Fruit fly (Drosophila melanogaster) ovary, adult (tissue): ENCODE data around the gene CG17361.

Experiments used
- CG17801 ChIP-seq: fragments of 200-800 bp; optimal IDR thresholded peaks from 2 replicates; lab custom pipeline; 2019; ENCODE audit warnings: missing biosample characterization, mild to moderate bottlenecking, missing genetic modification characterization, moderate library complexity; ENCODE audit not compliant: partially characterized antibody

Gene CG17361

dm6 chr3L:13996992-13997391 lies at the start of gene CG17361:
Gene CG17361, plus strand, starts transcription at chr3L:13997191.
- TF ChIP-seq CG17801 (GFP tag; lab: Kevin White, UChicago) = no peak

dm6 chr3L:13949440-13950066 lies 47.4 kb upstream of the CG17361 start:
- TF ChIP-seq CG17801 (GFP tag; lab: Kevin White, UChicago) = no peak

DNA sequence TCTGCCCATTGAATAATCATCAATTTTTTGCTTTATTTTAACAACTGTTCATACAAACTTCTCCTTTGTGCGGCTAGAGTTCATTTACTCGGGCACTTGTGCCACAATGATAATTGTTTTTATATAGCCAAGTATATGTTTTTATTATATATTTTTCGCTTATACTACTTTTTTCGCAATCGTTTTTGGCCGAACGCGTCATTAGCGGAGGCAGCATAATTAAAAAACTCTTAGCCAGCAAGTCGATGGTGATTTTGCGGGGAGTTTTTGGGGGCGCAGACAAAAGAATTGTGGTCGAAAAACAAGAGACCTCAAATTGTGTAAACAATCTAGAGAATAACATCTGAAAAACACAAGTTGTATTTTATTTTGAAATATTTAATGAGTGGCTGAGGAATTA lies 45.4 kb upstream of the CG17361 start:
- no peak for TF ChIP-seq CG17801 (GFP tag; lab: Kevin White, UChicago)

DNA sequence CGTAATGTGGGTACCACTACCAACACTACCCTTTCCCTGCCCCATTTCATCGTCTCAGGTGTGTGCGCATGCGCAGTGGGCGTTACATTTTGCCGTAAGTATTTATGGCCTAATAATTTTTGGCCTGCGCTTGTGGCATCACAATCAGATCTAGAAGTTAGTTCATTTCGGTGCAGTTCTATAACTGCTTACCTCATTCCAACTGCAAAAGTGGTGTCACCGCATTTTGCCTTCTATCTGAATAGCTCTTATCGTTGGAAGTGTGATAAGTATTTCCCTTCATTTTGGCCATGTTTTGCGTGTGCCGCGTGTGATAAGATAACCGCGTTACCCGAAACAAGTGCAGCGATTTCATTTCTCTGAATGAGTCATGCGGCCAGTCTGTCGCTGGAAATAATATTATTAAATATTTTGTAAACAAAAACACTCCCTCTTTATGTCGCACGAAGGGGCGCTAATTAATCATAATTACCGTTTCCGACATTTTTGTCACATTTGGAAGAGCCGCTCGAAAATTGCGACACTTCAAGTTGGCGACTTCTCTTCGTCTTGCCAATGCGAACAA lies 44.4 kb upstream of the CG17361 start:
- TF ChIP-seq CG17801 (GFP tag; lab: Kevin White, UChicago) = peak; percentile 11

- no peak for TF ChIP-seq CG17801 (GFP tag; lab: Kevin White, UChicago)
These were observed 40.3 kb upstream of the CG17361 start for dm6 chr3L:13956667-13957066.

- no peak for TF ChIP-seq CG17801 (GFP tag; lab: Kevin White, UChicago)
These were observed 39.8 kb upstream of the CG17361 start for dm6 chr3L:13957212-13957668.

DNA sequence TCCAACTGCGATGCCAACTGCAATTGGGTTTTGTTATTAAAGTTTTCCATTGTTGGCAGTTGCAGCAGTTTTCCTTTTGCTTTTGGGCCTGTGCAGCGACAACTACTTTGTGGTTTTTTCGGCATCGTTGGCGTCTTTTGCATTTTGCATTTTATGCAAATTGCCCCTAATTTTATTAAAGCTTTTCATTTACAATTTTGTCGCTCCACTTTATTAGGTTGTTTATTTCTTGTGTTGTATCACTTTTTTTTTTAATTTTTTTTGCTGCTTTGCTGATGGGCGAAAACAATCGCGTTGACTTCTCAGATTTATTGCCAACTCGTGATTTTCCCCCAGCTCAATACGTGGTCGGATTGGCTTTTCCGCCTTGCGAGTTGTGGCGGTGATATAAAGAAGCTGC lies 39.2 kb upstream of the CG17361 start:
- TF ChIP-seq CG17801 (GFP tag; lab: Kevin White, UChicago) = no peak

- TF ChIP-seq CG17801 (GFP tag; lab: Kevin White, UChicago) = peak; percentile 5
These were observed 32.1 kb upstream of the CG17361 start, which contains the start of the genes Meics, Nxf3 and ssp2 for dm6 chr3L:13964635-13965501. Gene Meics, minus strand, starts transcription at chr3L:13964702. Gene Nxf3, plus strand, starts transcription at chr3L:13965203. Gene ssp2, plus strand, starts transcription at chr3L:13965203.

DNA sequence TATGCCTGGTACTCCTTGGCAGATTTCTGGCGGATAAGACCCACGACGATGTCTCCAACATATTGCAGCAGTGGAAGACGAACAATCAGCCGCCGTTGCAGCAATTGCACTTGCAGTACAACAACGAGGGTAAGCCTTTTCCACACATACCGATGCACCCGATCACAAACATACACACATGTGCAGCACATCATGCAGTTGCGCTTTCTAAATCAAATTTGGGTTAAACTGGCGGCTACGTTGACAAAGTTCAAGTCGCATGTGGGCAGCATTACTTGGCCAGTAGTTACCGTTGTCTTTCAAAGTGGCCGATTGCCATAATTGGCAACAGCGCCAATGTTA lies 31.5 kb upstream of the CG17361 start:
- no peak for TF ChIP-seq CG17801 (GFP tag; lab: Kevin White, UChicago)

dm6 chr3L:13973377-13974111 lies 23.4 kb upstream of the CG17361 start, which contains the start of the genes CG13738 and Hsc70-1:
Gene CG13738, minus strand, starts transcription at chr3L:13973477.
Gene Hsc70-1, plus strand, starts transcription at chr3L:13974061.
- no peak for TF ChIP-seq CG17801 (GFP tag; lab: Kevin White, UChicago)

DNA sequence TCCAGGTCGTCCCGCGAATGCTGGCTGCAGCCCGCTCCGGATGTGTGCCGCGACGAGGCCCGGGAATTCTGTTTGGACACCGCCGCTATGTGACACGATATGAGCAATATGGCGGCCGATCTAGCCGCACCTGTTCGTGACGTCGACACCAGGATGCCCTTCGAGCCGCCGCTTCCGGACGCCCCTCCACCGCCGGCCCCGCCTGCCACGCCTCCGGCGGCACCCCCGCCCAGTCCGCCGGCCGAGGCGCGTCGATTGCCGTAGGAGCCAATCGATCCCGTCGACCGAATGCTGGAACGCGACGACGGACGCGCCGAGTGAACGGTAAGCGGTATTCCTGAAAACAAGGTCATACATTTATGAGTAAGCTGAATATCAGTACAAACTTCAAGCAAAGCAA lies 14.5 kb upstream of the CG17361 start:
- no peak for TF ChIP-seq CG17801 (GFP tag; lab: Kevin White, UChicago)

DNA sequence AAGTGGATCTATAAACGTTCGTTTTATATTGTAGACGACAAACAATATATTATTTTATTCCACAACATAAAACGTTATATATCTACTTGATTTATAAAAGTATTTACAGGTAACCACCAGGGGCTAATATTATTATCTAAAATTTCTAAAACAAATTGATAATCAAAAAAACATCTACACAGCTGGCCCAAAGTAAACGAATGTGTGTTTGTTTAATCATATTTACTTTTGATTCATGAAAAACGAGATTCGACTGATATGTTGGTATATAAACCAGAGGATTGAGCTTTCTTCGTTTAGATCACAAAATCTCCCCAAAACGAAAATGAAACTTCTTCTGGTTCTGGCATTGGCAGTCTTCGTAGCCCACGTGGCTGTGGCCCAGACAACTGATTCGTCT lies 10.7 kb upstream of the CG17361 start, which contains the start of gene CG17362:
Gene CG17362 (plus strand): TSS at position 291 of the 400 bp plus-strand sequence.
- TF ChIP-seq CG17801 (GFP tag; lab: Kevin White, UChicago) = no peak

- no peak for TF ChIP-seq CG17801 (GFP tag; lab: Kevin White, UChicago)
These were observed 9.4 kb upstream of the CG17361 start, which contains the start of gene CG9040 for dm6 chr3L:13987578-13987977. Gene CG9040, plus strand, starts transcription at chr3L:13987878.

DNA sequence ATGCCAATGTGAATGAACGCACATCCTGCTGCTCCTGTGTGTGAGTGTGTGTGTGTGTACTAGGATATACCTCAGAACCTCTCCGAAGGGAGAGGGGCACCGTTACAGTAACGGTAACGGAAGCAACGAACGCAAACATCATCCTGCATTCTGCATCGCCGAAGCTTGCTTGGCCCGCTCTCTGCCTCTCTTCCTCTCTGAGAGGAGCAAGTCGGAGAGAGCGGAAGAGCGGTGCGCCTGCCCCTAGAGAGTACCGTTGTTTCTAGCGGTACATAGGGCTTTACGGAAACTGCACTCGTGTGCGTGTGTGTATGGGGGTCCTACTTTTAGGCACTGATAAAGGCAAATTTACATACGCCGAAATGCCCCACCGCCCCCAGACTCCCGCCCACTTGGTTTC lies 5.7 kb upstream of the CG17361 start:
- TF ChIP-seq CG17801 (GFP tag; lab: Kevin White, UChicago) = no peak
